Fruit fly (Drosophila melanogaster) whole organism, embryonic: ENCODE measurements around the gene CG44037.

Experiments used
- Aef1 ChIP-seq: fragments of 200-800 bp; sonication (Bioruptor generic); IDR thresholded peaks from 3 replicates; pipeline ENCODE4 v1.3.6; 2022; ENCODE audit warnings: missing biosample characterization, missing genetic modification characterization
- BtbVII ChIP-seq: fragments of 200-800 bp; sonication (Bioruptor generic); optimal IDR thresholded peaks from 3 replicates; lab custom pipeline; 2017; ENCODE audit warnings: missing biosample characterization, mild to moderate bottlenecking, missing genetic modification characterization
- CG10209 ChIP-seq: fragments of 200-800 bp; sonication (Bioruptor generic); optimal IDR thresholded peaks from 3 replicates; lab custom pipeline; 2017; ENCODE audit warnings: missing biosample characterization, mild to moderate bottlenecking, missing genetic modification characterization, missing genetic modification reagents
- CG10959 ChIP-seq: fragments of 200-800 bp; sonication (Bioruptor generic); IDR thresholded peaks from 2 replicates; pipeline ENCODE4 v1.3.6; 2022; ENCODE audit warnings: missing biosample characterization, missing genetic modification characterization
- CG11560 ChIP-seq: fragments of 200-800 bp; sonication (Bioruptor generic); IDR thresholded peaks from 3 replicates; pipeline ENCODE4 v1.3.6; 2022; ENCODE audit warnings: missing biosample characterization, missing genetic modification characterization
- CG12299 ChIP-seq: fragments of 200-800 bp; sonication (Bioruptor generic); optimal IDR thresholded peaks from 2 replicates; lab custom pipeline; 2018; ENCODE audit warnings: missing biosample characterization, mild to moderate bottlenecking, missing genetic modification characterization
- CG14014 ChIP-seq: fragments of 200-800 bp; sonication (Bioruptor generic); IDR thresholded peaks from 2 replicates; pipeline ENCODE4 v1.3.6; 2022; ENCODE audit warnings: missing biosample characterization, missing genetic modification characterization
- CG14050 ChIP-seq: fragments of 200-800 bp; sonication (Bioruptor generic); IDR thresholded peaks from 3 replicates; pipeline ENCODE4 v1.3.6; 2022; ENCODE audit warnings: missing biosample characterization, missing genetic modification characterization
- CG14710 ChIP-seq: fragments of 200-800 bp; sonication (Bioruptor generic); optimal IDR thresholded peaks from 3 replicates; lab custom pipeline; 2019; ENCODE audit warnings: missing biosample characterization, mild to moderate bottlenecking, missing genetic modification characterization, moderate library complexity
- CG17186 ChIP-seq: fragments of 200-800 bp; sonication (Bioruptor generic); optimal IDR thresholded peaks from 3 replicates; lab custom pipeline; 2017; ENCODE audit warnings: missing biosample characterization, missing genetic modification reagents, missing genetic modification characterization
- CG17328 ChIP-seq: fragments of 200-800 bp; sonication (Bioruptor generic); IDR thresholded peaks from 2 replicates; pipeline ENCODE4 v1.3.6; 2022; ENCODE audit warnings: missing biosample characterization, missing genetic modification characterization
- CG18476 ChIP-seq: fragments of 200-800 bp; sonication (Bioruptor generic); optimal IDR thresholded peaks from 2 replicates; lab custom pipeline; 2016; ENCODE audit warnings: missing biosample characterization, mild to moderate bottlenecking, missing genetic modification characterization
- CG18599 ChIP-seq: fragments of 200-800 bp; sonication (Bioruptor generic); optimal IDR thresholded peaks from 3 replicates; lab custom pipeline; 2017; ENCODE audit warnings: missing biosample characterization, missing genetic modification characterization, mild to moderate bottlenecking, moderate library complexity, missing genetic modification reagents
- CG2889 ChIP-seq: fragments of 200-800 bp; sonication (Bioruptor generic); IDR thresholded peaks from 3 replicates; pipeline ENCODE4 v1.3.6; 2022; ENCODE audit warnings: missing biosample characterization, missing genetic modification characterization
- CG32532 ChIP-seq: fragments of 200-800 bp; sonication (Bioruptor generic); IDR thresholded peaks from 2 replicates; pipeline ENCODE4 v1.3.6; 2022; ENCODE audit warnings: missing biosample characterization, missing genetic modification characterization
- CG42726 ChIP-seq: fragments of 200-800 bp; sonication (Bioruptor generic); IDR thresholded peaks from 2 replicates; pipeline ENCODE4 v1.3.6; 2022; ENCODE audit warnings: missing biosample characterization, missing genetic modification characterization; ENCODE audit not compliant: partially characterized antibody
- CG6272 ChIP-seq: fragments of 200-800 bp; sonication (Bioruptor generic); IDR thresholded peaks from 2 replicates; pipeline ENCODE4 v1.3.6; 2022; ENCODE audit warnings: missing biosample characterization, missing genetic modification characterization
- CG7745 ChIP-seq: fragments of 200-800 bp; sonication (Bioruptor generic); optimal IDR thresholded peaks from 2 replicates; lab custom pipeline; 2018; ENCODE audit warnings: missing biosample characterization, mild to moderate bottlenecking, missing genetic modification characterization, moderate library complexity
- CG8388 ChIP-seq: fragments of 200-800 bp; sonication (Bioruptor generic); optimal IDR thresholded peaks from 2 replicates; lab custom pipeline; 2019; ENCODE audit warnings: missing biosample characterization, mild to moderate bottlenecking, missing genetic modification characterization, moderate library complexity
- CG8478 ChIP-seq: fragments of >200 bp; optimal IDR thresholded peaks from 2 replicates; lab custom pipeline; 2018
- CG8944 ChIP-seq: fragments of 200-800 bp; sonication (Bioruptor generic); optimal IDR thresholded peaks from 3 replicates; lab custom pipeline; 2016; ENCODE audit warnings: missing biosample characterization, missing genetic modification characterization
- CG9817 ChIP-seq: fragments of 200-800 bp; sonication (Bioruptor generic); optimal IDR thresholded peaks from 2 replicates; lab custom pipeline; 2018; ENCODE audit warnings: missing biosample characterization, mild to moderate bottlenecking, missing genetic modification characterization, moderate library complexity
- CHES-1-like ChIP-seq: fragments of 200-800 bp; sonication (Bioruptor generic); optimal IDR thresholded peaks from 2 replicates; lab custom pipeline; 2016; ENCODE audit warnings: missing biosample characterization, missing genetic modification characterization
- Fer2 ChIP-seq: fragments of 200-800 bp; sonication (Bioruptor generic); optimal IDR thresholded peaks from 2 replicates; lab custom pipeline; 2018; ENCODE audit warnings: missing biosample characterization, mild to moderate bottlenecking, missing genetic modification characterization, moderate library complexity
- HLHmδ ChIP-seq: fragments of 200-800 bp; sonication (Bioruptor generic); optimal IDR thresholded peaks from 2 replicates; lab custom pipeline; 2018; ENCODE audit warnings: missing biosample characterization, mild to moderate bottlenecking, missing genetic modification characterization, moderate library complexity
- Jarid2 ChIP-seq: fragments of 200-800 bp; sonication (Bioruptor generic); optimal IDR thresholded peaks from 3 replicates; lab custom pipeline; 2017; ENCODE audit warnings: mild to moderate bottlenecking, missing biosample characterization, missing genetic modification reagents, missing genetic modification characterization
- NFAT ChIP-seq: fragments of 200-800 bp; sonication (Bioruptor generic); IDR thresholded peaks from 2 replicates; pipeline ENCODE4 v1.3.6; 2022; ENCODE audit warnings: missing biosample characterization, missing genetic modification characterization
- Side ChIP-seq: fragments of 200-800 bp; sonication (Bioruptor generic); optimal IDR thresholded peaks from 2 replicates; lab custom pipeline; 2016; ENCODE audit warnings: missing biosample characterization, missing genetic modification characterization
- Spps ChIP-seq: fragments of 200-800 bp; sonication (Bioruptor generic); optimal IDR thresholded peaks from 2 replicates; lab custom pipeline; 2018; ENCODE audit warnings: missing biosample characterization, mild to moderate bottlenecking, missing genetic modification characterization
- ab ChIP-seq: fragments of 200-800 bp; sonication (Bioruptor generic); optimal IDR thresholded peaks from 2 replicates; lab custom pipeline; 2016; ENCODE audit warnings: missing biosample characterization, missing genetic modification characterization
- ase ChIP-seq: fragments of 200-800 bp; sonication (Bioruptor generic); IDR thresholded peaks from 3 replicates; pipeline ENCODE4 v1.3.6; 2022; ENCODE audit warnings: missing biosample characterization, missing genetic modification characterization
- az2 ChIP-seq: fragments of 200-800 bp; sonication (Bioruptor generic); optimal IDR thresholded peaks from 3 replicates; lab custom pipeline; 2016; ENCODE audit warnings: missing biosample characterization, missing genetic modification characterization
- bcd ChIP-seq: fragments of 200-800 bp; sonication (Bioruptor generic); optimal IDR thresholded peaks from 2 replicates; lab custom pipeline; 2017; ENCODE audit warnings: missing biosample characterization, mild to moderate bottlenecking, missing genetic modification characterization
- bsh ChIP-seq, 2 experiments: fragments of 200-800 bp; sonication (Bioruptor generic); optimal IDR thresholded peaks; 2 replicates each; lab custom pipeline; 2017 to 2018; ENCODE audit warnings: mild to moderate bottlenecking in 2 of 2, missing biosample characterization in 2 of 2, missing genetic modification characterization in 2 of 2, moderate library complexity in 1 of 2
- chif ChIP-seq, 2 experiments: fragments of 200-800 bp; sonication (Bioruptor generic); optimal IDR thresholded peaks; 3 replicates each; lab custom pipeline; 2016; ENCODE audit warnings: missing biosample characterization in 2 of 2, missing genetic modification characterization in 2 of 2
- gcm2 ChIP-seq: fragments of 200-800 bp; sonication (Bioruptor generic); optimal IDR thresholded peaks from 2 replicates; lab custom pipeline; 2016; ENCODE audit warnings: missing biosample characterization, missing genetic modification characterization
- gro ChIP-seq: fragments of 200-800 bp; sonication (Bioruptor generic); optimal IDR thresholded peaks from 2 replicates; lab custom pipeline; 2016; ENCODE audit warnings: missing biosample characterization, missing genetic modification characterization
- gsb-n ChIP-seq: fragments of 200-800 bp; sonication (Bioruptor generic); optimal IDR thresholded peaks from 3 replicates; lab custom pipeline; 2018; ENCODE audit warnings: missing biosample characterization, mild to moderate bottlenecking, missing genetic modification characterization
- hth ChIP-seq: fragments of >200 bp; optimal IDR thresholded peaks from 2 replicates; lab custom pipeline; 2017; ENCODE audit warnings: inconsistent platforms
- inv ChIP-seq: fragments of 200-800 bp; sonication (Bioruptor generic); IDR thresholded peaks from 2 replicates; pipeline ENCODE4 v1.3.6; 2022; ENCODE audit warnings: missing biosample characterization, missing genetic modification characterization; ENCODE audit not compliant: partially characterized antibody
- jigr1 ChIP-seq: fragments of 200-800 bp; sonication (Bioruptor generic); IDR thresholded peaks from 3 replicates; pipeline ENCODE4 v1.3.6; 2022; ENCODE audit warnings: missing biosample characterization, missing genetic modification characterization
- ken ChIP-seq: fragments of 200-800 bp; sonication (Bioruptor generic); IDR thresholded peaks from 3 replicates; pipeline ENCODE4 v1.3.6; 2022; ENCODE audit warnings: missing biosample characterization, missing genetic modification characterization
- klu ChIP-seq: fragments of 200-800 bp; sonication (Bioruptor generic); IDR thresholded peaks from 2 replicates; pipeline ENCODE4 v1.3.6; 2022; ENCODE audit warnings: missing biosample characterization, missing genetic modification characterization
- lbe ChIP-seq: fragments of 200-800 bp; sonication (Bioruptor generic); optimal IDR thresholded peaks from 2 replicates; lab custom pipeline; 2016; ENCODE audit warnings: missing biosample characterization, mild to moderate bottlenecking, missing genetic modification characterization
- pho ChIP-seq: fragments of 200-800 bp; sonication (Bioruptor generic); optimal IDR thresholded peaks from 2 replicates; lab custom pipeline; 2016; ENCODE audit warnings: missing biosample characterization, missing genetic modification characterization
- phol ChIP-seq: fragments of 200-800 bp; sonication (Bioruptor generic); optimal IDR thresholded peaks from 3 replicates; lab custom pipeline; 2018; ENCODE audit warnings: missing biosample characterization, mild to moderate bottlenecking, missing genetic modification characterization, moderate library complexity
- ro ChIP-seq: fragments of 200-800 bp; sonication (Bioruptor generic); IDR thresholded peaks from 2 replicates; pipeline ENCODE4 v1.3.6; 2022; ENCODE audit warnings: missing biosample characterization, missing genetic modification characterization
- salm ChIP-seq: fragments of 200-800 bp; sonication (Bioruptor generic); optimal IDR thresholded peaks from 2 replicates; lab custom pipeline; 2018; ENCODE audit warnings: missing biosample characterization, mild to moderate bottlenecking, missing genetic modification characterization
- sisA ChIP-seq: fragments of 200-800 bp; sonication (Bioruptor generic); IDR thresholded peaks from 2 replicates; pipeline ENCODE4 v1.3.6; 2022; ENCODE audit warnings: missing biosample characterization, missing genetic modification characterization
- sob ChIP-seq: fragments of 200-800 bp; sonication (Bioruptor generic); IDR thresholded peaks from 2 replicates; pipeline ENCODE4 v1.3.6; 2022; ENCODE audit warnings: missing biosample characterization, missing genetic modification characterization
- twi ChIP-seq: fragments of 200-800 bp; optimal IDR thresholded peaks from 2 replicates; lab custom pipeline; 2019; ENCODE audit warnings: missing biosample characterization, mild to moderate bottlenecking, missing genetic modification characterization, moderate library complexity
- usp ChIP-seq: fragments of >200 bp; optimal IDR thresholded peaks from 2 replicates; lab custom pipeline; 2017; ENCODE audit warnings: missing biosample characterization, missing genetic modification characterization

CG44037 gene

dm6 chr3R:12222093-12222492 is 36.4 kb upstream of the CG44037 start, which contains the start of gene Rsbp15:
TSS of gene Rsbp15 (plus strand) at chr3R:12222387.
- 0 out of 2 replicates have a peak, but pooled peaks have one; percentile 18 for TF ChIP-seq sisA (GFP tag; lab: Robert Waterston, UW)
- TF ChIP-seq Jarid2, result no peak
- TF ChIP-seq CG10959, result no peak
- 0 out of 2 replicates have a peak, but pooled peaks have one; percentile 48 for TF ChIP-seq CG42726 (GFP tag; lab: Robert Waterston, UW)
- no peak for TF ChIP-seq CG17328 (GFP tag; lab: Robert Waterston, UW)
- TF ChIP-seq jigr1, result no peak
- no peak for TF ChIP-seq Spps (tag; lab: Kevin White, UChicago)
- TF ChIP-seq NFAT (GFP tag; lab: Robert Waterston, UW), result peak; percentile 43; the same call in 1 of the 2 replicates
- no peak for TF ChIP-seq bsh (GFP tag; optimal IDR thresholded peaks at IDR 0.05; lab: Kevin White, UChicago)
- TF ChIP-seq Fer2 (tag; lab: Kevin White, UChicago), result no peak
- TF ChIP-seq CG10209, result no peak
- no peak for TF ChIP-seq CG7745 (tag; lab: Kevin White, UChicago)
- TF ChIP-seq CG8944, result no peak
- TF ChIP-seq CG14710 (tag; lab: Kevin White, UChicago), result no peak
- TF ChIP-seq chif (GFP tag; optimal IDR thresholded peaks at IDR 0.05; lab: Kevin White, UChicago), result peak in 1 of 2 experiments; percentile 15
- no peak for TF ChIP-seq CG18599 (GFP tag; lab: Kevin White, UChicago)
- TF ChIP-seq CG18476 (GFP tag; lab: Kevin White, UChicago), result no peak
- TF ChIP-seq twi, result no peak
- no peak for TF ChIP-seq CG14050 (GFP tag; lab: Robert Waterston, UW)
- TF ChIP-seq bcd (GFP tag; lab: Kevin White, UChicago), result no peak
- 0 out of 2 replicates have a peak, but pooled peaks have one; percentile 16 for TF ChIP-seq sob (GFP tag; lab: Robert Waterston, UW)
- no peak for TF ChIP-seq Aef1 (GFP tag; lab: Robert Waterston, UW)
- TF ChIP-seq CG17186, result no peak
- TF ChIP-seq CG12299 (tag; lab: Kevin White, UChicago), result no peak
- TF ChIP-seq hth, result no peak
- peak; percentile 36; the same call in 1 of the 2 replicates for TF ChIP-seq inv (GFP tag; lab: Robert Waterston, UW)
- peak; percentile 33; the same call in 1 of the 2 replicates for TF ChIP-seq CG6272
- TF ChIP-seq CG11560 (tag; lab: Robert Waterston, UW), result no peak
- no peak for TF ChIP-seq CHES-1-like
- no peak for TF ChIP-seq CG8478 (lab: Kevin White, UChicago)
- no peak for TF ChIP-seq CG8388 (GFP tag; lab: Kevin White, UChicago)
- no peak for TF ChIP-seq CG9817
- no peak for TF ChIP-seq ro
- no peak for TF ChIP-seq gcm2 (GFP tag; lab: Kevin White, UChicago)
- TF ChIP-seq ase (GFP tag; lab: Robert Waterston, UW), result peak; percentile 41; the same call in 1 of the 3 replicates
- no peak for TF ChIP-seq klu (GFP tag; lab: Robert Waterston, UW)
- TF ChIP-seq ken (GFP tag; lab: Robert Waterston, UW), result 0 out of 3 replicates have a peak, but pooled peaks have one; percentile 16
- TF ChIP-seq Side (GFP tag; lab: Kevin White, UChicago), result no peak
- TF ChIP-seq lbe (GFP tag; lab: Kevin White, UChicago), result no peak
- TF ChIP-seq HLHmδ (GFP tag; lab: Kevin White, UChicago), result no peak
- no peak for TF ChIP-seq CG2889 (GFP tag; lab: Robert Waterston, UW)
- TF ChIP-seq ab (GFP tag; lab: Kevin White, UChicago), result no peak
- peak; percentile 13 for TF ChIP-seq phol
- TF ChIP-seq salm (tag; lab: Kevin White, UChicago), result no peak
- TF ChIP-seq pho (GFP tag; lab: Kevin White, UChicago), result no peak
- TF ChIP-seq gsb-n, result no peak
- TF ChIP-seq CG14014 (GFP tag; lab: Robert Waterston, UW), result no peak
- TF ChIP-seq gro (GFP tag; lab: Kevin White, UChicago), result no peak
- TF ChIP-seq BtbVII, result no peak
- no peak for TF ChIP-seq az2
- peak; percentile 6; the same call in 1 of the 2 replicates for TF ChIP-seq CG32532 (GFP tag; lab: Robert Waterston, UW)
- TF ChIP-seq usp (GFP tag; lab: Kevin White, UChicago), result no peak
